Worm (Caenorhabditis elegans) whole organism, L4 larva: ENCODE measurements around the gene F11D5.5.

Experiments
- D1046.2 ChIP-seq: fragments of 200-800 bp; sonication (Bioruptor generic); IDR thresholded peaks from 2 replicates; pipeline ENCODE4 v1.3.6; 2022; ENCODE audit warnings: missing genetic modification characterization, missing compliant biosample characterization
- F49E8.2 ChIP-seq: sonication (generic microtip); optimal IDR thresholded peaks from 2 replicates; lab custom pipeline; 2016; ENCODE audit warnings: missing compliant biosample characterization, mild to moderate bottlenecking, missing genetic modification characterization, borderline replicate concordance
- T26A8.4 ChIP-seq: fragments of 200-800 bp; sonication (Bioruptor generic); IDR thresholded peaks from 2 replicates; pipeline ENCODE4 v1.3.6; 2022; ENCODE audit warnings: missing genetic modification characterization, missing compliant biosample characterization
- Y48G9A.11 ChIP-seq: fragments of 200-800 bp; sonication (Bioruptor generic); IDR thresholded peaks from 2 replicates; pipeline ENCODE4 v1.3.6; 2022; ENCODE audit warnings: missing genetic modification reagents, missing genetic modification characterization, missing compliant biosample characterization
- Y75B8A.6 ChIP-seq: fragments of 200-800 bp; sonication (Bioruptor generic); IDR thresholded peaks from 2 replicates; pipeline ENCODE4 v1.3.6; 2022; ENCODE audit warnings: missing genetic modification reagents, missing genetic modification characterization, missing compliant biosample characterization
- aly-2 ChIP-seq: sonication (generic microtip); optimal IDR thresholded peaks from 2 replicates; lab custom pipeline; 2018; ENCODE audit warnings: missing biosample characterization, missing genetic modification characterization
- attf-4 ChIP-seq: sonication (generic microtip); optimal IDR thresholded peaks from 3 replicates; lab custom pipeline; 2017; ENCODE audit warnings: missing biosample characterization, missing genetic modification characterization
- ceh-44 ChIP-seq: fragments of 200-800 bp; sonication (Bioruptor generic); IDR thresholded peaks from 2 replicates; pipeline ENCODE4 v1.3.6; 2022; ENCODE audit warnings: missing genetic modification reagents, missing genetic modification characterization, missing compliant biosample characterization
- cey-2 ChIP-seq: sonication (generic microtip); optimal IDR thresholded peaks from 3 replicates; lab custom pipeline; 2017; ENCODE audit warnings: missing genetic modification characterization, mild to moderate bottlenecking, missing compliant biosample characterization, antibody characterized with exemption, borderline replicate concordance; ENCODE audit not compliant: insufficient read depth
- daf-16 ChIP-seq, 3 experiments: sonication (generic microtip); optimal IDR thresholded peaks; 2 replicates each; lab custom pipeline; 2016 to 2017; ENCODE audit warnings: missing genetic modification characterization in 3 of 3, missing genetic modification reagents in 3 of 3, mild to moderate bottlenecking in 2 of 3, missing compliant biosample characterization in 2 of 3, missing biosample characterization in 1 of 3, moderate library complexity in 1 of 3
- dmd-6 ChIP-seq: fragments of 200-800 bp; sonication (Bioruptor generic); IDR thresholded peaks from 2 replicates; pipeline ENCODE4 v1.3.6; 2022; ENCODE audit warnings: missing genetic modification reagents, missing genetic modification characterization, missing compliant biosample characterization
- dmd-9 ChIP-seq: fragments of 200-800 bp; sonication (Bioruptor generic); IDR thresholded peaks from 2 replicates; pipeline ENCODE4 v1.3.6; 2022; ENCODE audit warnings: missing genetic modification reagents, missing genetic modification characterization, missing compliant biosample characterization
- duxl-1 ChIP-seq: sonication (generic microtip); optimal IDR thresholded peaks from 2 replicates; lab custom pipeline; 2016; ENCODE audit warnings: mild to moderate bottlenecking, missing genetic modification characterization, moderate library complexity, missing compliant biosample characterization; ENCODE audit not compliant: poor library complexity
- hif-1 ChIP-seq, 2 experiments: sonication (generic microtip); optimal IDR thresholded peaks; 2 replicates each; lab custom pipeline; 2016 to 2017; ENCODE audit warnings: missing compliant biosample characterization in 2 of 2, missing genetic modification characterization in 2 of 2, missing genetic modification reagents in 2 of 2, missing genotype in 2 of 2, mild to moderate bottlenecking in 1 of 2
- hlh-11 ChIP-seq: fragments of 200-800 bp; sonication (Bioruptor generic); optimal IDR thresholded peaks from 2 replicates; lab custom pipeline; 2018; ENCODE audit warnings: mild to moderate bottlenecking, missing genetic modification characterization, missing compliant biosample characterization
- hlh-30 ChIP-seq: sonication (generic microtip); optimal IDR thresholded peaks from 2 replicates; lab custom pipeline; 2017; ENCODE audit warnings: antibody characterized with exemption, mild to moderate bottlenecking, missing genetic modification characterization, missing compliant biosample characterization; ENCODE audit not compliant: insufficient read depth
- jun-1 ChIP-seq: fragments of 150-350 bp; optimal IDR thresholded peaks from 2 replicates; lab custom pipeline; 2014; ENCODE audit warnings: missing biosample characterization, missing genetic modification reagents, missing genetic modification characterization
- lin-13 ChIP-seq: fragments of 150-350 bp; optimal IDR thresholded peaks from 2 replicates; lab custom pipeline; 2014; ENCODE audit warnings: missing biosample characterization, missing genetic modification reagents, missing genetic modification characterization
- madf-5 ChIP-seq, 2 experiments: fragments of 200-800 bp; sonication (Bioruptor generic); IDR thresholded peaks; 2 replicates each; pipeline ENCODE4 v1.3.6; 2022; ENCODE audit warnings: missing compliant biosample characterization in 2 of 2, missing genetic modification characterization in 2 of 2
- mdl-1 ChIP-seq, 2 experiments: fragments of 150-350 bp in 1 of 2; sonication (generic microtip) in 1 of 2; optimal IDR thresholded peaks; 2 replicates each; lab custom pipeline; 2014 to 2017; ENCODE audit warnings: missing biosample characterization in 2 of 2, missing genetic modification characterization in 2 of 2
- mdt-29 ChIP-seq: fragments of 200-800 bp; sonication (Bioruptor generic); IDR thresholded peaks from 2 replicates; pipeline ENCODE4 v1.3.6; 2022; ENCODE audit warnings: missing genetic modification reagents, missing genetic modification characterization, missing compliant biosample characterization
- mep-1 ChIP-seq: fragments of 150-350 bp; sonication (generic microtip); optimal IDR thresholded peaks from 3 replicates; lab custom pipeline; 2014; ENCODE audit warnings: missing biosample characterization, missing genetic modification characterization
- mes-2 ChIP-seq: sonication (generic microtip); optimal IDR thresholded peaks from 2 replicates; lab custom pipeline; 2016; ENCODE audit warnings: missing genotype, mild to moderate bottlenecking, missing genetic modification characterization, missing compliant biosample characterization; ENCODE audit not compliant: poor library complexity, severe bottlenecking
- mxl-2 ChIP-seq: fragments of 200-800 bp; sonication (Bioruptor generic); conservative IDR thresholded peaks from 2 replicates; pipeline ENCODE4 v1.3.6; 2022; ENCODE audit warnings: missing genetic modification reagents, missing genetic modification characterization, missing compliant biosample characterization
- nhr-11 ChIP-seq: fragments of 150-350 bp; optimal IDR thresholded peaks from 2 replicates; lab custom pipeline; 2014; ENCODE audit warnings: missing biosample characterization, missing genetic modification characterization
- nhr-111 ChIP-seq: fragments of 200-800 bp; sonication (Bioruptor generic); optimal IDR thresholded peaks from 2 replicates; lab custom pipeline; 2018; ENCODE audit warnings: mild to moderate bottlenecking, missing genetic modification characterization, missing compliant biosample characterization
- nhr-237 ChIP-seq: sonication (generic microtip); optimal IDR thresholded peaks from 2 replicates; lab custom pipeline; 2017; ENCODE audit warnings: missing biosample characterization, missing genetic modification characterization
- nhr-28 ChIP-seq: fragments of 150-350 bp; optimal IDR thresholded peaks from 2 replicates; lab custom pipeline; 2014; ENCODE audit warnings: missing biosample characterization, missing genetic modification characterization
- nhr-41 ChIP-seq: fragments of 200-800 bp; sonication (Bioruptor generic); IDR thresholded peaks from 2 replicates; pipeline ENCODE4 v1.3.6; 2022; ENCODE audit warnings: missing genetic modification reagents, missing genetic modification characterization, missing compliant biosample characterization
- nhr-42 ChIP-seq: fragments of 200-800 bp; sonication (Bioruptor generic); IDR thresholded peaks from 2 replicates; pipeline ENCODE4 v1.3.6; 2022; ENCODE audit warnings: missing genetic modification characterization, missing compliant biosample characterization
- php-3 ChIP-seq: fragments of 200-800 bp; sonication (Bioruptor generic); IDR thresholded peaks from 2 replicates; pipeline ENCODE4 v1.3.6; 2022; ENCODE audit warnings: missing genetic modification reagents, missing genetic modification characterization, missing compliant biosample characterization
- pqm-1 ChIP-seq: sonication (generic microtip); optimal IDR thresholded peaks from 2 replicates; lab custom pipeline; 2017; ENCODE audit warnings: missing biosample characterization, missing genetic modification characterization
- sdz-12 ChIP-seq: fragments of 200-800 bp; sonication (Bioruptor generic); optimal IDR thresholded peaks from 2 replicates; lab custom pipeline; 2018; ENCODE audit warnings: mild to moderate bottlenecking, missing genetic modification characterization, missing compliant biosample characterization
- skn-1 ChIP-seq: fragments of 150-350 bp; optimal IDR thresholded peaks from 2 replicates; lab custom pipeline; 2014; ENCODE audit warnings: missing biosample characterization, missing genetic modification characterization
- spr-3 ChIP-seq: fragments of 200-800 bp; sonication (Bioruptor generic); optimal IDR thresholded peaks from 2 replicates; lab custom pipeline; 2018; ENCODE audit warnings: mild to moderate bottlenecking, missing genetic modification characterization, missing compliant biosample characterization
- tag-97 ChIP-seq: fragments of 200-800 bp; sonication (Bioruptor generic); IDR thresholded peaks from 2 replicates; pipeline ENCODE4 v1.3.6; 2022; ENCODE audit warnings: missing genetic modification characterization, missing compliant biosample characterization
- tra-1 ChIP-seq: fragments of 200-800 bp; sonication (Bioruptor generic); IDR thresholded peaks from 2 replicates; pipeline ENCODE4 v1.3.6; 2022; ENCODE audit warnings: missing genetic modification reagents, missing genetic modification characterization, missing compliant biosample characterization
- unc-130 ChIP-seq: sonication (generic microtip); optimal IDR thresholded peaks from 2 replicates; lab custom pipeline; 2016; ENCODE audit warnings: missing genetic modification reagents, missing genetic modification characterization, missing compliant biosample characterization
- unc-39 ChIP-seq: sonication (generic microtip); optimal IDR thresholded peaks from 2 replicates; lab custom pipeline; 2017; ENCODE audit warnings: missing biosample characterization, missing genetic modification characterization
- unc-62 ChIP-seq, 3 experiments: fragments of 150-350 bp in 1 of 3; sonication (generic microtip); optimal IDR thresholded peaks in 2 of 3; peaks in 1 of 3; 1 replicate in 1 of 3; 2 replicates in 2 of 3; lab custom pipeline; 2014 to 2017; ENCODE audit warnings: missing biosample characterization in 3 of 3, missing genetic modification characterization in 3 of 3, missing genetic modification reagents in 3 of 3, missing genotype in 1 of 3
- zfp-2 ChIP-seq: sonication (generic microtip); optimal IDR thresholded peaks from 2 replicates; lab custom pipeline; 2016; ENCODE audit warnings: mild to moderate bottlenecking, missing genetic modification characterization, missing compliant biosample characterization

F11D5.5 gene

DNA sequence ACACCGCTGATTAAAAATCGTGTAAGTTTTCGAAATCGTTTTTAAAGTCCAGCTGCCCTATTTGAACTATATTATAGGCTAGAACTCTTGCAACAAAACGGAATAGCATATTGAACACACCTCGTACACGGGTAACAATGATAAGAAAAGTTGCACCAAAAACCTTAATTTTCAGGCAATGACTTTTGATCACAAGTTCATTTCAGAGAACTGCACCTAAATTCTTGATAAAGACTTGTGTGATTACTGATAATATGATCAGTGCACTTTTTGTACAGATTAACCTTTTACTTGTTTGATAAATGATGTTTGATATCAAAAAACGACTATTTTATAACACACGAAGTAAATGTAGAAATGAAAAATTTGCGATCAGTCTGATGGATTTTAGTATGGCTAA lies 4.1 kb upstream of the F11D5.5 start (continued):
- TF ChIP-seq attf-4 (no peak), D1046.2 (GFP tag; lab: Robert Waterston, UW) (no peak), ceh-44 (GFP tag; lab: Robert Waterston, UW) (no peak), lin-13 (GFP tag; lab: Kevin White, UChicago) (no peak)

DNA sequence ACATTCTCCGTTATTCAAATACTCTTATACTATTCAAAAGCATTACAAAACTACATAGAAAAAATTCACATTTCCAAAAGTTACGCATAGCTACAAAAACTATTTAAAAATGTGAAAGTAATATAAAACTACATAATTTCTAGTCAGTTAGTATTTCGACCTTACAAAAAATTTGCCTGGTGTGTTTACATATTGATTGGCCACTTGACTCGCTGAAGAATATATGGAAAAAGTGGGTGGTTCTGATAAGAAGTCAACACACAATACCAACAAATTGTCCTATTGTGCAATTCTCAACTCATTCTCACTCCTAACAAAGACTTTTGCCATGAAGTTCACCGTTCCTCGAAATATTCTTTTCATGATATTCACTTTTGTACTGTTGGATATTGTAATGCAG lies 3.3 kb upstream of the F11D5.5 start, which contains the start of gene K09C4.1:
Gene K09C4.1, plus strand, starts transcription at position 301 of the 400 bp plus-strand sequence.
- TF ChIP-seq nhr-28, result peak; percentile 26
- TF ChIP-seq ceh-44 (GFP tag; lab: Robert Waterston, UW), result no peak
- TF ChIP-seq unc-62 (GFP tag; optimal IDR thresholded peaks at IDR 0.05 in 1 of 2; lab: Kevin White, UChicago), result no peak
- TF ChIP-seq unc-62 (tag; optimal IDR thresholded peaks at IDR 0.05; lab: Kevin White, UChicago), result no peak
- no peak for TF ChIP-seq daf-16 (GFP tag; optimal IDR thresholded peaks at IDR 0.05; lab: Kevin White, UChicago)
- TF ChIP-seq daf-16 (tag; optimal IDR thresholded peaks at IDR 0.05; lab: Kevin White, UChicago), result peak; percentile 46
- TF ChIP-seq, all 104 proteins: peak for 2

DNA sequence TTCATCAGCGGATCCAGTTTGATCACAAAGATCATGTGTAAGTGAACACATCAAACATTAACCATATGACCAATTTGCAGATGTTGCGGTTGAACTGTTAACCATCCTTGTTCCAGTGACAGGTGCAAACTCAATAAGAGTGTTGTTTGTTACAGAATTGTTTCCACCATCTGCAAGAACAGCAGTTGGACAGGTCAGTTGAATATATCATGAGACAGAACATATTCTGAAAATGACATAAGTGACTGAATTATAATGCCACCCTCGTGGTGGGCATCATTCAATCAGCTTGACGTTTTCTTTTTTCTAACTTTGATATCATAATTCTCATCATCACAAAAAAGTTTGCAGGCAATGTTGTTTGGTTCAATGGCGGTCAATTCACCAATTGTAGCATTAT lies 1.3 kb upstream of the F11D5.5 start:
- TF ChIP-seq dmd-6 (GFP tag; lab: Robert Waterston, UW), result peak; percentile 66
- no peak for TF ChIP-seq cey-2 (tag; lab: Kevin White, UChicago)

DNA sequence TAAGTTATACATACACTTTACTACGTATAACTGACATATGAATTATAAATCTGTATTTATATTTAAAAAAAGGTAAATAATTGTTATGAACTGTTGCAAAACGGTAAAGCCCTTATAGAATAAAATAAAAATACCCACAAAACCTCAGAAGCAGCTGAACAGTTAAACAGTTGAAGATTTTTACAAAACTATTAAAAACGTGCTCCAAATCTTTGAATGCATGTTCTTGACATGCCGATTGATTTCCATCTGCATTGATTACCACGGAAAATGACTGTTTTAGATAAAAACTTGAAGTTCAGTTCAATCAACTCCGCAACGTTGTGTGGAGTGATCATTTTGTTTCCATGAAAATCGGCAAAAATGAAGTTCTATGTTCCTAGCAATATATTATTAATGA lies 2.2 kb downstream of the F11D5.5 start, which contains the start of gene F11D5.7:
Gene F11D5.7, plus strand, starts transcription at position 301 of the 400 bp plus-strand sequence.
- 0 out of 2 replicates have a peak, but pooled peaks have one; percentile 8 for TF ChIP-seq dmd-6 (GFP tag; lab: Robert Waterston, UW)
- TF ChIP-seq T26A8.4 (GFP tag; lab: Robert Waterston, UW), result no peak
- TF ChIP-seq mep-1 (tag; lab: Kevin White, UChicago), result no peak

DNA sequence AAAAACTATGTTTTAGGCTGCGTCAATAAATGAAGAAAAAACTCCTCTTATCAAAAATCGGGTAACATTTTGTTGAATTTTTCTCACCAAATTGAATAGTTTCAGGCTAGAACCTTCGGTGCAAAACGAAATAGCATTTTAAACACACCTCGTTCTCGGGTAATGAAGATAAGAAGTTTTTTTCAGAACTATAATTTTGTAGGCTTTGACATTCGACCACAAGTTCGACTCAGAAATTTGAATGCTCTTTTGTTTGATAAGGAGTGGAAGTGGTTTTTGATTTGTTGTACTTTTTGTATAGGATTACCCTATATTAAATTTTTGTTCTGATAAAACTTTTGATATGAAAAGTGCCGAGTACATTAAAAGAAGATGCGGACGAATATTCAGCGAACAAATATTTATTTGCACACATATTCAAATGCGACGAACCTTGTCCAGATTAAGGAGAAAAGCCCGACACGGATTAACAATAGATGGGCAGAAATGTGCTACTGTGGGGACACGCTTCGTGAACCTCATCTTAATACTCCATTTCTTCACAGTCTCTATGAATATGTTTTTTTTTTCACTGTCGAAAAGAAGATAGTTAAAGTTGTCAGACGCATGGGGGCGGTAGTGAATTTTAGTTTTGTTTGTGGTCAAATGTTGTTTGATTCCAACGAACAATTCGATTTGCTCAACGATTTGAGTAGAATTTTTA lies 4.9 kb downstream of the F11D5.5 start:
- TF ChIP-seq unc-39 (tag; lab: Kevin White, UChicago) (no peak), hlh-30 (tag; lab: Kevin White, UChicago) (no peak), aly-2 (tag; lab: Kevin White, UChicago) (no peak), Y75B8A.6 (GFP tag; lab: Robert Waterston, UW) (no peak), skn-1 (tag; lab: Kevin White, UChicago) (no peak), nhr-111 (GFP tag; lab: Kevin White, UChicago) (no peak), zfp-2 (tag; lab: Kevin White, UChicago) (no peak), mes-2 (tag; lab: Kevin White, UChicago) (no peak), nhr-11 (tag; lab: Kevin White, UChicago) (no peak), hif-1 (tag; optimal IDR thresholded peaks at IDR 0.05; lab: Kevin White, UChicago) (no peak), tra-1 (GFP tag; lab: Robert Waterston, UW) (no peak), tag-97 (no peak), sdz-12 (no peak), F49E8.2 (tag; lab: Kevin White, UChicago) (no peak), madf-5 (GFP tag; IDR thresholded peaks at IDR 0.05; lab: Robert Waterston, UW) (no peak), pqm-1 (tag; lab: Kevin White, UChicago) (peak; percentile 74), mdl-1 (tag; optimal IDR thresholded peaks at IDR 0.05; lab: Kevin White, UChicago) (no peak), spr-3 (GFP tag; lab: Kevin White, UChicago) (no peak), mxl-2 (no peak), nhr-42 (GFP tag; lab: Robert Waterston, UW) (no peak), unc-130 (GFP tag; lab: Kevin White, UChicago) (no peak), jun-1 (tag; lab: Kevin White, UChicago) (no peak), mdt-29 (no peak), dmd-9 (GFP tag; lab: Robert Waterston, UW) (no peak), Y48G9A.11 (GFP tag; lab: Robert Waterston, UW) (no peak), hlh-11 (tag; lab: Kevin White, UChicago) (peak; percentile 51), php-3 (GFP tag; lab: Robert Waterston, UW) (no peak), duxl-1 (no peak), nhr-41 (GFP tag; lab: Robert Waterston, UW) (no peak), nhr-237 (no peak)
